Fruit fly (Drosophila melanogaster) whole organism, embryonic: ENCODE measurements around the gene Nf-YC.

Source experiments
- Bdp1 ChIP-seq: fragments of 200-800 bp; sonication (Bioruptor generic); optimal IDR thresholded peaks from 3 replicates; lab custom pipeline; 2016; ENCODE audit warnings: missing biosample characterization, missing genetic modification characterization
- CG10979 ChIP-seq: fragments of 200-800 bp; sonication (Bioruptor generic); optimal IDR thresholded peaks from 2 replicates; lab custom pipeline; 2018; ENCODE audit warnings: missing biosample characterization, mild to moderate bottlenecking, missing genetic modification characterization, moderate library complexity
- CG11398 ChIP-seq: fragments of 200-800 bp; sonication (Bioruptor generic); optimal IDR thresholded peaks from 2 replicates; lab custom pipeline; 2016; ENCODE audit warnings: missing biosample characterization, missing genetic modification characterization
- CG11560 ChIP-seq: fragments of 200-800 bp; sonication (Bioruptor generic); IDR thresholded peaks from 3 replicates; pipeline ENCODE4 v1.3.6; 2022; ENCODE audit warnings: missing biosample characterization, missing genetic modification characterization
- CG12219 ChIP-seq: fragments of 200-800 bp; sonication (Bioruptor generic); optimal IDR thresholded peaks from 3 replicates; lab custom pipeline; 2018; ENCODE audit warnings: missing biosample characterization, mild to moderate bottlenecking, missing genetic modification characterization
- CG12942 ChIP-seq: fragments of 200-800 bp; sonication (Bioruptor generic); optimal IDR thresholded peaks from 3 replicates; lab custom pipeline; 2016; ENCODE audit warnings: missing biosample characterization, missing genetic modification characterization
- CG13624 ChIP-seq: fragments of 200-800 bp; sonication (Bioruptor generic); optimal IDR thresholded peaks from 2 replicates; lab custom pipeline; 2016; ENCODE audit warnings: missing biosample characterization, missing genetic modification characterization
- CG15073 ChIP-seq: fragments of 200-800 bp; sonication (Bioruptor generic); optimal IDR thresholded peaks from 2 replicates; lab custom pipeline; 2016; ENCODE audit warnings: missing biosample characterization, missing genetic modification characterization
- CG15514 ChIP-seq: fragments of 200-800 bp; sonication (Bioruptor generic); optimal IDR thresholded peaks from 3 replicates; lab custom pipeline; 2017; ENCODE audit warnings: missing biosample characterization, missing genetic modification characterization, mild to moderate bottlenecking, moderate library complexity, missing genetic modification reagents
- CG15601 ChIP-seq: fragments of 200-800 bp; sonication (Bioruptor generic); optimal IDR thresholded peaks from 3 replicates; lab custom pipeline; 2019; ENCODE audit warnings: missing biosample characterization, mild to moderate bottlenecking, missing genetic modification characterization, moderate library complexity
- CG15696 ChIP-seq: fragments of 200-800 bp; sonication (Bioruptor generic); optimal IDR thresholded peaks from 2 replicates; lab custom pipeline; 2019; ENCODE audit warnings: missing biosample characterization, mild to moderate bottlenecking, missing genetic modification characterization, moderate library complexity
- CG2199 ChIP-seq: fragments of 200-800 bp; sonication (Bioruptor generic); IDR thresholded peaks from 3 replicates; pipeline ENCODE4 v1.3.6; 2022; ENCODE audit warnings: missing biosample characterization, missing genetic modification characterization
- CG31388 ChIP-seq: fragments of 200-800 bp; sonication (Bioruptor generic); optimal IDR thresholded peaks from 2 replicates; lab custom pipeline; 2016; ENCODE audit warnings: missing biosample characterization, missing genetic modification characterization
- CG3163 ChIP-seq: fragments of 200-800 bp; sonication (Bioruptor generic); optimal IDR thresholded peaks from 3 replicates; lab custom pipeline; 2016; ENCODE audit warnings: missing biosample characterization, missing genetic modification characterization
- CG32532 ChIP-seq: fragments of 200-800 bp; sonication (Bioruptor generic); IDR thresholded peaks from 2 replicates; pipeline ENCODE4 v1.3.6; 2022; ENCODE audit warnings: missing biosample characterization, missing genetic modification characterization
- CG42726 ChIP-seq: fragments of 200-800 bp; sonication (Bioruptor generic); IDR thresholded peaks from 2 replicates; pipeline ENCODE4 v1.3.6; 2022; ENCODE audit warnings: missing biosample characterization, missing genetic modification characterization; ENCODE audit not compliant: partially characterized antibody
- CG4282 ChIP-seq: fragments of 200-800 bp; sonication (Bioruptor generic); optimal IDR thresholded peaks from 2 replicates; lab custom pipeline; 2016; ENCODE audit warnings: missing biosample characterization, missing genetic modification characterization
- CG4820 ChIP-seq: fragments of 200-800 bp; sonication (Bioruptor generic); optimal IDR thresholded peaks from 3 replicates; lab custom pipeline; 2016; ENCODE audit warnings: missing biosample characterization, missing genetic modification characterization
- CG6854 ChIP-seq: fragments of 200-800 bp; sonication (Bioruptor generic); optimal IDR thresholded peaks from 3 replicates; lab custom pipeline; 2017; ENCODE audit warnings: missing biosample characterization, mild to moderate bottlenecking, missing genetic modification characterization
- CG8359 ChIP-seq: fragments of 200-800 bp; sonication (Bioruptor generic); optimal IDR thresholded peaks from 2 replicates; lab custom pipeline; 2017; ENCODE audit warnings: missing biosample characterization, mild to moderate bottlenecking, missing genetic modification characterization, borderline replicate concordance
- CG8388 ChIP-seq: fragments of 200-800 bp; sonication (Bioruptor generic); optimal IDR thresholded peaks from 2 replicates; lab custom pipeline; 2019; ENCODE audit warnings: missing biosample characterization, mild to moderate bottlenecking, missing genetic modification characterization, moderate library complexity
- CG8924 ChIP-seq: fragments of 200-800 bp; optimal IDR thresholded peaks from 3 replicates; lab custom pipeline; 2019; ENCODE audit warnings: missing biosample characterization, mild to moderate bottlenecking, missing genetic modification characterization, moderate library complexity
- Drgx ChIP-seq: fragments of 200-800 bp; sonication (Bioruptor generic); IDR thresholded peaks from 2 replicates; pipeline ENCODE4 v1.3.6; 2022; ENCODE audit warnings: missing biosample characterization, missing genetic modification characterization
- Fer1 ChIP-seq: fragments of 200-800 bp; sonication (Bioruptor generic); optimal IDR thresholded peaks from 2 replicates; lab custom pipeline; 2017; ENCODE audit warnings: missing biosample characterization, mild to moderate bottlenecking, missing genetic modification characterization
- Fer2 ChIP-seq: fragments of 200-800 bp; sonication (Bioruptor generic); optimal IDR thresholded peaks from 2 replicates; lab custom pipeline; 2018; ENCODE audit warnings: missing biosample characterization, mild to moderate bottlenecking, missing genetic modification characterization, moderate library complexity
- Hr78 ChIP-seq, 2 experiments: fragments of 200-800 bp in 1 of 2; fragments of >200 bp in 1 of 2; sonication (Bioruptor generic) in 1 of 2; optimal IDR thresholded peaks; 2 replicates each; lab custom pipeline; 2017 to 2019; ENCODE audit warnings: missing biosample characterization in 2 of 2, missing genetic modification characterization in 2 of 2, mild to moderate bottlenecking in 1 of 2, moderate library complexity in 1 of 2
- NC2α ChIP-seq: fragments of 200-800 bp; sonication (Bioruptor generic); optimal IDR thresholded peaks from 2 replicates; lab custom pipeline; 2016; ENCODE audit warnings: missing biosample characterization, missing genetic modification characterization
- Optix ChIP-seq: fragments of 200-800 bp; sonication (Bioruptor generic); IDR thresholded peaks from 3 replicates; pipeline ENCODE4 v1.3.6; 2022; ENCODE audit warnings: missing biosample characterization, missing genetic modification characterization
- Six4 ChIP-seq: fragments of 200-800 bp; sonication (Bioruptor generic); optimal IDR thresholded peaks from 2 replicates; lab custom pipeline; 2016; ENCODE audit warnings: missing biosample characterization, missing genetic modification characterization
- Xrp1 ChIP-seq: fragments of 200-800 bp; sonication (Bioruptor generic); IDR thresholded peaks from 2 replicates; pipeline ENCODE4 v1.3.6; 2022; ENCODE audit warnings: missing biosample characterization, missing genetic modification characterization
- cg ChIP-seq: fragments of 200-800 bp; sonication (Bioruptor generic); optimal IDR thresholded peaks from 3 replicates; lab custom pipeline; 2019; ENCODE audit warnings: missing biosample characterization, mild to moderate bottlenecking, missing genetic modification characterization, moderate library complexity
- chif ChIP-seq, 2 experiments: fragments of 200-800 bp; sonication (Bioruptor generic); optimal IDR thresholded peaks; 3 replicates each; lab custom pipeline; 2016; ENCODE audit warnings: missing biosample characterization in 2 of 2, missing genetic modification characterization in 2 of 2
- chm ChIP-seq: fragments of 200-800 bp; sonication (Bioruptor generic); IDR thresholded peaks from 2 replicates; pipeline ENCODE4 v1.3.6; 2022; ENCODE audit warnings: missing biosample characterization, missing genetic modification characterization
- ci ChIP-seq: fragments of 200-800 bp; sonication (Bioruptor generic); IDR thresholded peaks from 3 replicates; pipeline ENCODE4 v1.3.6; 2022; ENCODE audit warnings: missing biosample characterization, missing genetic modification characterization
- crp ChIP-seq, 2 experiments: fragments of 200-800 bp; sonication (Bioruptor generic); optimal IDR thresholded peaks; 2 replicates in 1 of 2; 3 replicates in 1 of 2; lab custom pipeline; 2017; ENCODE audit warnings: missing biosample characterization in 2 of 2, missing genetic modification characterization in 2 of 2, mild to moderate bottlenecking in 1 of 2, moderate library complexity in 1 of 2
- da ChIP-seq: fragments of 200-800 bp; sonication (Bioruptor generic); optimal IDR thresholded peaks from 2 replicates; lab custom pipeline; 2016; ENCODE audit warnings: missing biosample characterization, missing genetic modification characterization
- dan ChIP-seq: fragments of 200-800 bp; sonication (Bioruptor generic); IDR thresholded peaks from 2 replicates; pipeline ENCODE4 v1.3.6; 2022; ENCODE audit warnings: missing biosample characterization, missing genetic modification characterization
- fd96Cb ChIP-seq: fragments of 200-800 bp; sonication (Bioruptor generic); optimal IDR thresholded peaks from 2 replicates; lab custom pipeline; 2018; ENCODE audit warnings: missing biosample characterization, mild to moderate bottlenecking, missing genetic modification characterization, moderate library complexity
- grn ChIP-seq: fragments of 200-800 bp; sonication (Bioruptor generic); optimal IDR thresholded peaks from 3 replicates; lab custom pipeline; 2017; ENCODE audit warnings: missing biosample characterization, missing genetic modification characterization
- gro ChIP-seq: fragments of 200-800 bp; sonication (Bioruptor generic); optimal IDR thresholded peaks from 2 replicates; lab custom pipeline; 2016; ENCODE audit warnings: missing biosample characterization, missing genetic modification characterization
- insv ChIP-seq, 2 experiments: fragments of 200-800 bp; sonication (Bioruptor generic); optimal IDR thresholded peaks; 3 replicates each; lab custom pipeline; 2016 to 2018; ENCODE audit warnings: missing biosample characterization in 2 of 2, missing genetic modification characterization in 2 of 2
- lola ChIP-seq, 3 experiments: fragments of >200 bp in 2 of 3; fragments of 200-800 bp in 1 of 3; sonication (Bioruptor generic) in 1 of 3; optimal IDR thresholded peaks; 2 replicates each; lab custom pipeline; 2017 to 2019; ENCODE audit warnings: missing biosample characterization in 3 of 3, missing genetic modification characterization in 3 of 3, mild to moderate bottlenecking in 1 of 3, moderate library complexity in 1 of 3
- pfk ChIP-seq: fragments of 200-800 bp; sonication (Bioruptor generic); optimal IDR thresholded peaks from 2 replicates; lab custom pipeline; 2018; ENCODE audit warnings: missing biosample characterization, mild to moderate bottlenecking, missing genetic modification characterization, moderate library complexity
- row ChIP-seq: fragments of 200-800 bp; sonication (Bioruptor generic); IDR thresholded peaks from 3 replicates; pipeline ENCODE4 v1.3.6; 2022; ENCODE audit warnings: missing biosample characterization, missing genetic modification characterization
- sens ChIP-seq: fragments of 200-800 bp; sonication (Bioruptor generic); peaks from one replicate; lab custom pipeline; 2016; ENCODE audit warnings: missing biosample characterization, missing genetic modification characterization
- so ChIP-seq: fragments of 200-800 bp; sonication (Bioruptor generic); IDR thresholded peaks from 3 replicates; pipeline ENCODE4 v1.3.6; 2022; ENCODE audit warnings: missing biosample characterization, missing genetic modification characterization
- sqz ChIP-seq: fragments of 200-800 bp; sonication (Bioruptor generic); optimal IDR thresholded peaks from 3 replicates; lab custom pipeline; 2018; ENCODE audit warnings: missing biosample characterization, mild to moderate bottlenecking, missing genetic modification characterization
- sug ChIP-seq: fragments of 200-800 bp; optimal IDR thresholded peaks from 2 replicates; lab custom pipeline; 2019; ENCODE audit warnings: missing biosample characterization, mild to moderate bottlenecking, missing genetic modification characterization, moderate library complexity
- tio ChIP-seq: fragments of 200-800 bp; sonication (Bioruptor generic); optimal IDR thresholded peaks from 2 replicates; lab custom pipeline; 2017; ENCODE audit warnings: missing biosample characterization, missing genetic modification characterization, inconsistent platforms
- twi ChIP-seq: fragments of 200-800 bp; optimal IDR thresholded peaks from 2 replicates; lab custom pipeline; 2019; ENCODE audit warnings: missing biosample characterization, mild to moderate bottlenecking, missing genetic modification characterization, moderate library complexity
- vvl ChIP-seq: fragments of 200-800 bp; sonication (Bioruptor generic); IDR thresholded peaks from 2 replicates; pipeline ENCODE4 v1.3.6; 2022; ENCODE audit warnings: missing biosample characterization, missing genetic modification characterization

Gene Nf-YC

DNA sequence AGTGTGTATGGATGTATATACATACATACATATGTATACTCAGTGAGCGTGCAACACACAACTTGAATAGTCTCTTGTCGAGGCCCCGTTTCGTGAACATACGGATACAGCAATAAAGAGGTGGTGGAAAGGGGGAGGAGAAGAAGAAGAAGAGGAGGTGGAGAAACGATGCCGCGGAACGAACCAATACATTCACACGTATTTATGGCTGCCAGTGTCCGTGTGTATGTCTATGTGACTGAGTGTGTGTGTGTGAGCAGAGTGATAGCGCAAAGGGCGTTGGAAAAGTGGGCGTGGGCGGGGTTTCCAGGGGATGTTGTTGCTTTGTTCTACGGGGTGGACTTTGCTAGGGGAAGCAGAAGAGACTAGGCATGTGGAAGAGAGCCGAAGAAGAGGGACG is 32.7 kb upstream of the Nf-YC start (continued):
- TF ChIP-seq chm (GFP tag; lab: Robert Waterston, UW) (peak; percentile 77; the same call in 1 of the 2 replicates), ci (GFP tag; lab: Robert Waterston, UW) (peak; percentile 42; the same call in 1 of the 3 replicates), insv (GFP tag; optimal IDR thresholded peaks at IDR 0.05; lab: Kevin White, UChicago) (no peak), Hr78 (GFP tag; optimal IDR thresholded peaks at IDR 0.05; lab: Kevin White, UChicago) (peak in 1 of 2 experiments; percentile 11), CG15073 (no peak), Xrp1 (GFP tag; lab: Robert Waterston, UW) (no peak), CG6854 (GFP tag; lab: Kevin White, UChicago) (no peak), chif (GFP tag; optimal IDR thresholded peaks at IDR 0.05; lab: Kevin White, UChicago) (no peak), twi (tag; lab: Kevin White, UChicago) (peak; percentile 50), so (GFP tag; lab: Robert Waterston, UW) (no peak), Optix (no peak), sug (tag; lab: Kevin White, UChicago) (peak; percentile 53), pfk (GFP tag; lab: Kevin White, UChicago) (peak; percentile 80), CG15601 (tag; lab: Kevin White, UChicago) (no peak), NC2α (GFP tag; lab: Kevin White, UChicago) (no peak), cg (peak; percentile 93), lola (GFP tag; optimal IDR thresholded peaks at IDR 0.05; lab: Kevin White, UChicago) (no peak), grn (no peak), crp (GFP tag; optimal IDR thresholded peaks at IDR 0.05; lab: Kevin White, UChicago) (no peak), CG12219 (GFP tag; lab: Kevin White, UChicago) (no peak), sqz (GFP tag; lab: Kevin White, UChicago) (peak; percentile 52), Six4 (no peak), CG13624 (GFP tag; lab: Kevin White, UChicago) (no peak), dan (GFP tag; lab: Robert Waterston, UW) (no peak), CG2199 (GFP tag; lab: Robert Waterston, UW) (peak; percentile 57; the same call in 1 of the 3 replicates), CG12942 (GFP tag; lab: Kevin White, UChicago) (no peak), CG31388 (no peak), Bdp1 (no peak), CG11398 (no peak), CG4820 (GFP tag; lab: Kevin White, UChicago) (no peak), Fer1 (peak; percentile 3), vvl (GFP tag; lab: Robert Waterston, UW) (peak; percentile 56; the same call in 1 of the 2 replicates), tio (GFP tag; lab: Kevin White, UChicago) (no peak), da (no peak), CG4282 (GFP tag; lab: Kevin White, UChicago) (no peak), CG15696 (no peak), CG8388 (GFP tag; lab: Kevin White, UChicago) (no peak), CG8359 (GFP tag; lab: Kevin White, UChicago) (no peak), sens (GFP tag; lab: Kevin White, UChicago) (peak; percentile 36), fd96Cb (tag; lab: Kevin White, UChicago) (no peak), Drgx (GFP tag; lab: Robert Waterston, UW) (0 out of 2 replicates have a peak, but pooled peaks have one; percentile 29), row (GFP tag; lab: Robert Waterston, UW) (peak; percentile 34; the same call in 1 of the 3 replicates), Fer2 (tag; lab: Kevin White, UChicago) (no peak), CG32532 (peak; percentile 28; the same call in 1 of the 2 replicates), CG8924 (tag; lab: Kevin White, UChicago) (peak; percentile 45), CG10979 (tag; lab: Kevin White, UChicago) (no peak), gro (GFP tag; lab: Kevin White, UChicago) (peak; percentile 26), CG42726 (GFP tag; lab: Robert Waterston, UW) (no peak), CG3163 (peak; percentile 24), CG11560 (tag; lab: Robert Waterston, UW) (no peak), CG15514 (GFP tag; lab: Kevin White, UChicago) (peak; percentile 3)
